Worm (Caenorhabditis elegans): ENCODE measurements around the gene Y57E12AL.6.
A peak's percentile ranks its signal among the peaks of the same experiment; 100 is the strongest.

The Y57E12AL.6 gene

DNA sequence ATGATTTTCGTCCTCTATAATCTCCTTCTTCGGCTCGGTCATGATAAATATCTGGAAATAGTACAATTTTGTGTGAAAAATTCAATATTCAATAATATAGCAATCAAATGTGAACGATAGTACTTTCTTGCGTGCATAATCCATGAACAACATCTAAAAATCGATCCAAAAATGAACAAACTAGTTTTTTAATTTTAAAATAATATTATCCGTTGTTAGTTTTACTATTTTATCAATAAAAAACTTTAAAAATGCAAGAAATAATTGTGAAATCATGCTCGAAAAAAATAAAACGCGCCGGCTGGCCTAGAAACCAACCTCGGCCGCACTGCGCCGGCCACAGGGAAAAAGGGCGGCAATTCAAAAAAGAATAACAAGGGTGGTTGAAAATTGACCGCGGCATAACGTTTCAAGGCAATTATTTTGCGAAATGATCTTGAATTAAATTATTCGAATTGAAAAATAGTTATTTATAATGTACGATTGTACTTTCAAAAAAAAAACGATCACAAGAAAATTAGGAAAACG, 24.4 kb upstream of the Y57E12AL.6 start, which contains the start of gene mys-1 (continued):
- 0 out of 2 replicates have a peak, but pooled peaks have one; percentile 32 for TF ChIP-seq unc-3 (GFP tag; conservative IDR thresholded peaks at IDR 0.05)
- TF ChIP-seq unc-3 (tag; optimal IDR thresholded peaks at IDR 0.05): no peak
- no peak for TF ChIP-seq sox-4 (tag; optimal IDR thresholded peaks at IDR 0.05)
- TF ChIP-seq ref-2 (tag; optimal IDR thresholded peaks at IDR 0.05): peak; percentile 73
- TF ChIP-seq ahr-1 (tag; optimal IDR thresholded peaks at IDR 0.05): no peak
- TF ChIP-seq unc-55 (GFP tag; optimal IDR thresholded peaks at IDR 0.05): no peak
- peak; percentile 77 for TF ChIP-seq zip-5 (tag; optimal IDR thresholded peaks at IDR 0.05)
- TF ChIP-seq K09A11.1 (tag; optimal IDR thresholded peaks at IDR 0.05; ENCODE audit: insufficient read depth): no peak
- TF ChIP-seq unc-86 (tag; optimal IDR thresholded peaks at IDR 0.05): peak; percentile 1
- TF ChIP-seq F13H6.1 (tag; optimal IDR thresholded peaks at IDR 0.05): peak; percentile 17
- TF ChIP-seq hlh-30 (tag; optimal IDR thresholded peaks at IDR 0.05; ENCODE audit: insufficient read depth): no peak
- TF ChIP-seq nhr-11 (tag; optimal IDR thresholded peaks at IDR 0.05): no peak
- no peak for TF ChIP-seq pha-4 (tag; optimal IDR thresholded peaks at IDR 0.05)
- TF ChIP-seq gmeb-2 (tag; optimal IDR thresholded peaks at IDR 0.05): no peak
- TF ChIP-seq fkh-10 (GFP tag; optimal IDR thresholded peaks at IDR 0.05): no peak
- peak; percentile 43 for TF ChIP-seq lim-6 (tag; optimal IDR thresholded peaks at IDR 0.05)
- peak; percentile 63 for TF ChIP-seq fax-1 (tag; optimal IDR thresholded peaks at IDR 0.05)

- TF ChIP-seq mec-3 (tag; optimal IDR thresholded peaks at IDR 0.05; ENCODE audit: borderline replicate concordance): no peak
- TF ChIP-seq ceh-24 (tag; optimal IDR thresholded peaks at IDR 0.05): no peak
- TF ChIP-seq ceh-14 (tag; optimal IDR thresholded peaks at IDR 0.05): no peak
- no peak for TF ChIP-seq fkh-6 (tag; optimal IDR thresholded peaks at IDR 0.05)
- TF ChIP-seq ceh-9 (tag; optimal IDR thresholded peaks at IDR 0.05): no peak
- no peak for TF ChIP-seq madf-2 (tag; optimal IDR thresholded peaks at IDR 0.05)
- TF ChIP-seq lim-6 (tag; optimal IDR thresholded peaks at IDR 0.05): no peak
- TF ChIP-seq rnt-1 (tag; optimal IDR thresholded peaks at IDR 0.05): no peak
Measured at ce11 chrV:7079388-7079787, 19.1 kb upstream of the Y57E12AL.6 start.

- no peak for TF ChIP-seq ceh-45 (GFP tag; IDR thresholded peaks at IDR 0.05)
- TF ChIP-seq lim-6 (tag; optimal IDR thresholded peaks at IDR 0.05): no peak
- no peak for TF ChIP-seq mec-3 (tag; optimal IDR thresholded peaks at IDR 0.05; ENCODE audit: borderline replicate concordance)
- no peak for TF ChIP-seq ama-1 (optimal IDR thresholded peaks at IDR 0.05)
Measured at ce11 chrV:7078765-7079164, 18.5 kb upstream of the Y57E12AL.6 start.

ce11 chrV:7076161-7076560, 15.9 kb upstream of the Y57E12AL.6 start:
- TF ChIP-seq elt-2 (tag; optimal IDR thresholded peaks at IDR 0.05) (peak; percentile 7), eyg-1 (tag; optimal IDR thresholded peaks at IDR 0.05) (no peak), K02D7.2 (tag; optimal IDR thresholded peaks at IDR 0.05) (no peak)

DNA sequence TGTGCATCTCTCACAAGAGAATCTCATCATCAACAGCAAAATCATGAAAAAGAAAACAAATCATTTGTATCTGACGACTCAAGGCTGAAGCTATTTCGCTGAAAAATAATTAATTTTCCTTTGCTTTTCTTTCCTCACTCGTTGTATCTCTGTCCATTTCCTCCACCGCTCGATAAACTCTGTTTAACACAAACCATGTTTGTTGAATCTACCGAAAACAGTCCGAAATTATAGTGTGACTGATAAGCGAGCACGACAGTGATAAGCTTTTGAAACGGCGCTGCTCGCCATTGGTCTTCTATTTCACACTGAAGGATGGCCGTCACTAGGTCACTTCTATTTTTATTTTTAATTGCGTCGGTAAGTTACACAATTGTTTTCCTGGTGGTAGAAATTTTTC, 15.4 kb upstream of the Y57E12AL.6 start, which contains the start of gene npa-1:
npa-1 (plus strand) TSS at position 142 of the 400 bp plus-strand sequence.
- TF ChIP-seq elt-2 (tag; optimal IDR thresholded peaks at IDR 0.05) (peak; percentile 45), syd-9 (tag; optimal IDR thresholded peaks at IDR 0.05) (no peak), nfya-1 (tag; optimal IDR thresholded peaks at IDR 0.05) (no peak)

DNA sequence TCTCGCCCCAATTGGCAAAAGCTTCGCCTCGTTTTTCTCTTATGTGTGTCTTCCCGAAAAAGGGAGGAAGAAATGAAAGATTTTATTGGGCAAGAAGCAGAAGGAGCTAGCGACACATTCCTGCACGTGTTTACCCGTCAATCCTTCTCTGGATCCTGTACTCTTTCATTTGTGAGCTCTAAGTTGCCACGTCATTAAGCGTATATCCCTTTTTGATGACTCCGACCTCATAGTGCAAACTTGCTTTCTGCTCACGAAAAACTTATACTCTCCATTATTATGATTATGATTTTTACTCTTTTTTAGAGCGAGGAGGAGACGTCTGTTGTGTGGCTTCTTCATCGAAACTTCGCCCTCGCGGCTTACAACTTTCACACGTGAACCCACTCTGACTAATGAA, 12.0 kb upstream of the Y57E12AL.6 start, which contains the start of gene F27B10.1:
F27B10.1 (plus strand) TSS at position 301 of the 400 bp plus-strand sequence.
- TF ChIP-seq ceh-2 (tag; optimal IDR thresholded peaks at IDR 0.05): no peak
- TF ChIP-seq ceh-14 (tag; optimal IDR thresholded peaks at IDR 0.05): no peak
- no peak for TF ChIP-seq hlh-8 (tag; optimal IDR thresholded peaks at IDR 0.05)
- TF ChIP-seq pha-2 (tag; optimal IDR thresholded peaks at IDR 0.05): no peak
- no peak for TF ChIP-seq che-1 (tag; optimal IDR thresholded peaks at IDR 0.05)
- TF ChIP-seq sox-2 (GFP tag; IDR thresholded peaks at IDR 0.05): no peak
